Worm (Caenorhabditis elegans) whole organism, early embryonic: ENCODE results near the gene AH9.6.
A peak's percentile ranks its signal among the peaks of the same experiment; 100 is the strongest.

ENCODE experiments used
- B0310.2 ChIP-seq: sonication (generic microtip); optimal IDR thresholded peaks from 2 replicates; lab custom pipeline; 2016; ENCODE audit warnings: mild to moderate bottlenecking, missing genetic modification characterization, missing compliant biosample characterization
- F13C5.2 ChIP-seq: sonication (generic microtip); optimal IDR thresholded peaks from 2 replicates; lab custom pipeline; 2017; ENCODE audit warnings: mild to moderate bottlenecking, missing genetic modification characterization, inconsistent platforms, missing compliant biosample characterization
- aly-1 ChIP-seq: sonication (generic microtip); optimal IDR thresholded peaks from 2 replicates; lab custom pipeline; 2016; ENCODE audit warnings: missing genetic modification characterization, missing compliant biosample characterization
- ama-1 ChIP-seq: fragments of 150-350 bp; optimal IDR thresholded peaks from 2 replicates; lab custom pipeline; 2014
- ceh-13 ChIP-seq: fragments of 200-800 bp; sonication (Bioruptor generic); optimal IDR thresholded peaks from 2 replicates; lab custom pipeline; 2018; ENCODE audit warnings: mild to moderate bottlenecking, missing genetic modification characterization, missing compliant biosample characterization
- ceh-36 ChIP-seq: sonication (generic microtip); optimal IDR thresholded peaks from 2 replicates; lab custom pipeline; 2016; ENCODE audit warnings: missing genetic modification characterization, inconsistent platforms, missing compliant biosample characterization
- ets-7 ChIP-seq: sonication (generic microtip); optimal IDR thresholded peaks from 2 replicates; lab custom pipeline; 2016; ENCODE audit warnings: missing genotype, missing genetic modification characterization, missing compliant biosample characterization
- flt-1 ChIP-seq: fragments of 200-800 bp; sonication (Bioruptor generic); IDR thresholded peaks from 2 replicates; pipeline ENCODE4 v1.3.6; 2022; ENCODE audit warnings: missing genetic modification characterization, missing compliant biosample characterization
- hmbx-1 ChIP-seq: sonication (generic microtip); optimal IDR thresholded peaks from 2 replicates; lab custom pipeline; 2016; ENCODE audit warnings: mild to moderate bottlenecking, missing genetic modification characterization, missing compliant biosample characterization
- hmg-4 ChIP-seq: fragments of 200-800 bp; sonication (Bioruptor generic); optimal IDR thresholded peaks from 2 replicates; lab custom pipeline; 2018; ENCODE audit warnings: mild to moderate bottlenecking, missing genetic modification characterization, missing compliant biosample characterization
- hnd-1 ChIP-seq: sonication (generic microtip); optimal IDR thresholded peaks from 2 replicates; lab custom pipeline; 2016; ENCODE audit warnings: missing genetic modification characterization, missing compliant biosample characterization
- pes-1 ChIP-seq: fragments of 200-800 bp; sonication (Bioruptor generic); IDR thresholded peaks from 2 replicates; pipeline ENCODE4 v1.3.6; 2022; ENCODE audit warnings: missing genetic modification reagents, missing genetic modification characterization, missing compliant biosample characterization
- scrt-1 ChIP-seq: fragments of 200-800 bp; sonication (Bioruptor generic); IDR thresholded peaks from 2 replicates; pipeline ENCODE4 v1.3.6; 2022; ENCODE audit warnings: missing genetic modification characterization, missing compliant biosample characterization
- sea-1 ChIP-seq: fragments of 200-800 bp; sonication (Bioruptor generic); conservative IDR thresholded peaks from 2 replicates; pipeline ENCODE4 v1.3.6; 2022; ENCODE audit warnings: missing genetic modification characterization, missing compliant biosample characterization
- tbx-11 ChIP-seq: fragments of 200-800 bp; sonication (Bioruptor generic); IDR thresholded peaks from 2 replicates; pipeline ENCODE4 v1.3.6; 2022; ENCODE audit warnings: missing genetic modification characterization, missing compliant biosample characterization
- tbx-37 ChIP-seq: fragments of 200-800 bp; sonication (Bioruptor generic); conservative IDR thresholded peaks from 2 replicates; pipeline ENCODE4 v1.3.6; 2022; ENCODE audit warnings: missing genetic modification reagents, missing genetic modification characterization, missing compliant biosample characterization
- tra-4 ChIP-seq: sonication (generic microtip); optimal IDR thresholded peaks from 2 replicates; lab custom pipeline; 2017; ENCODE audit warnings: missing genetic modification characterization, missing compliant biosample characterization

The AH9.6 gene

ce11 chrX:2301821-2302220 lies 33.9 kb upstream of the AH9.6 start:
- TF ChIP-seq scrt-1, result no peak
- no peak for TF ChIP-seq flt-1 (GFP tag; lab: Robert Waterston, UW)
- no peak for TF ChIP-seq tbx-37 (GFP tag; lab: Robert Waterston, UW)
- TF ChIP-seq sea-1 (GFP tag; lab: Robert Waterston, UW), result no peak
- TF ChIP-seq ets-7 (tag; lab: Kevin White, UChicago), result no peak
- no peak for TF ChIP-seq hmbx-1 (tag; lab: Kevin White, UChicago)
- TF ChIP-seq pes-1 (GFP tag; lab: Robert Waterston, UW), result no peak
- TF ChIP-seq hnd-1, result no peak
- TF ChIP-seq ceh-36 (tag; lab: Kevin White, UChicago), result no peak
- TF ChIP-seq hmg-4 (GFP tag; lab: Kevin White, UChicago), result no peak
- no peak for TF ChIP-seq tbx-11 (GFP tag; lab: Robert Waterston, UW)
- no peak for TF ChIP-seq aly-1
- TF ChIP-seq F13C5.2, result no peak
- no peak for TF ChIP-seq tra-4
- no peak for TF ChIP-seq B0310.2 (tag; lab: Kevin White, UChicago)

- TF ChIP-seq hmbx-1 (tag; lab: Kevin White, UChicago) (no peak), hnd-1 (no peak), aly-1 (no peak), ama-1 (lab: Kevin White, UChicago) (no peak), F13C5.2 (no peak), B0310.2 (tag; lab: Kevin White, UChicago) (no peak), ceh-13 (no peak), tbx-37 (GFP tag; lab: Robert Waterston, UW) (no peak), hmg-4 (GFP tag; lab: Kevin White, UChicago) (no peak)
Measured at ce11 chrX:2294198-2294800, 26.4 kb upstream of the AH9.6 start, which contains the start of gene T10H10.2. T10H10.2 (plus strand) TSS chrX:2294750.

ce11 chrX:2287977-2288387 lies 20.0 kb upstream of the AH9.6 start:
- TF ChIP-seq F13C5.2, result peak; percentile 9
- TF ChIP-seq tbx-37 (GFP tag; lab: Robert Waterston, UW), result no peak
- TF ChIP-seq hmg-4 (GFP tag; lab: Kevin White, UChicago), result peak; percentile 67
- TF ChIP-seq ama-1 (lab: Kevin White, UChicago), result no peak

- TF ChIP-seq ceh-36 (tag; lab: Kevin White, UChicago) (no peak), pes-1 (GFP tag; lab: Robert Waterston, UW) (no peak), sea-1 (GFP tag; lab: Robert Waterston, UW) (no peak), hnd-1 (no peak), ama-1 (lab: Kevin White, UChicago) (no peak), scrt-1 (no peak), hmbx-1 (tag; lab: Kevin White, UChicago) (no peak), aly-1 (no peak), tra-4 (no peak), hmg-4 (GFP tag; lab: Kevin White, UChicago) (no peak), F13C5.2 (no peak), ets-7 (tag; lab: Kevin White, UChicago) (no peak), tbx-11 (GFP tag; lab: Robert Waterston, UW) (no peak), tbx-37 (GFP tag; lab: Robert Waterston, UW) (no peak), flt-1 (GFP tag; lab: Robert Waterston, UW) (no peak)
Measured at ce11 chrX:2287092-2287491, 19.2 kb upstream of the AH9.6 start, which contains the start of gene sav-1. sav-1 (minus strand) TSS chrX:2287192.

ce11 chrX:2276000-2276399 lies 8.1 kb upstream of the AH9.6 start:
- no peak for TF ChIP-seq tbx-11 (GFP tag; lab: Robert Waterston, UW)

- no peak for TF ChIP-seq ceh-13
- TF ChIP-seq tra-4, result no peak
- no peak for TF ChIP-seq hnd-1
- no peak for TF ChIP-seq F13C5.2
- no peak for TF ChIP-seq hmg-4 (GFP tag; lab: Kevin White, UChicago)
- no peak for TF ChIP-seq B0310.2 (tag; lab: Kevin White, UChicago)
- TF ChIP-seq pes-1 (GFP tag; lab: Robert Waterston, UW), result no peak
- no peak for TF ChIP-seq scrt-1
- no peak for TF ChIP-seq ets-7 (tag; lab: Kevin White, UChicago)
- no peak for TF ChIP-seq flt-1 (GFP tag; lab: Robert Waterston, UW)
Measured at ce11 chrX:2274237-2274636, 6.3 kb upstream of the AH9.6 start, which contains the start of gene AH9.4. AH9.4 (minus strand) TSS chrX:2274337.

- TF ChIP-seq ets-7 (tag; lab: Kevin White, UChicago), result no peak
- TF ChIP-seq hmbx-1 (tag; lab: Kevin White, UChicago), result no peak
- no peak for TF ChIP-seq aly-1
- no peak for TF ChIP-seq pes-1 (GFP tag; lab: Robert Waterston, UW)
- TF ChIP-seq tbx-37 (GFP tag; lab: Robert Waterston, UW), result no peak
- TF ChIP-seq scrt-1, result no peak
- TF ChIP-seq hnd-1, result no peak
- TF ChIP-seq ceh-36 (tag; lab: Kevin White, UChicago), result no peak
- no peak for TF ChIP-seq ama-1 (lab: Kevin White, UChicago)
- TF ChIP-seq tra-4, result no peak
- TF ChIP-seq flt-1 (GFP tag; lab: Robert Waterston, UW), result no peak
- no peak for TF ChIP-seq B0310.2 (tag; lab: Kevin White, UChicago)
- TF ChIP-seq hmg-4 (GFP tag; lab: Kevin White, UChicago), result no peak
Measured at ce11 chrX:2271429-2271828, 3.5 kb upstream of the AH9.6 start.

ce11 chrX:2266777-2267176 lies 1.2 kb downstream of the AH9.6 start:
- TF ChIP-seq hmg-4 (GFP tag; lab: Kevin White, UChicago) (no peak), pes-1 (GFP tag; lab: Robert Waterston, UW) (no peak), ceh-36 (tag; lab: Kevin White, UChicago) (no peak), ets-7 (tag; lab: Kevin White, UChicago) (no peak), hnd-1 (no peak), tra-4 (no peak), ama-1 (lab: Kevin White, UChicago) (no peak), B0310.2 (tag; lab: Kevin White, UChicago) (no peak), flt-1 (GFP tag; lab: Robert Waterston, UW) (no peak), aly-1 (no peak), F13C5.2 (no peak), sea-1 (GFP tag; lab: Robert Waterston, UW) (no peak), ceh-13 (no peak), scrt-1 (no peak), hmbx-1 (tag; lab: Kevin White, UChicago) (no peak), tbx-37 (GFP tag; lab: Robert Waterston, UW) (no peak), tbx-11 (GFP tag; lab: Robert Waterston, UW) (no peak)
